Worm (Caenorhabditis elegans): Measurements from ENCODE around the gene lgc-18.

DNA sequence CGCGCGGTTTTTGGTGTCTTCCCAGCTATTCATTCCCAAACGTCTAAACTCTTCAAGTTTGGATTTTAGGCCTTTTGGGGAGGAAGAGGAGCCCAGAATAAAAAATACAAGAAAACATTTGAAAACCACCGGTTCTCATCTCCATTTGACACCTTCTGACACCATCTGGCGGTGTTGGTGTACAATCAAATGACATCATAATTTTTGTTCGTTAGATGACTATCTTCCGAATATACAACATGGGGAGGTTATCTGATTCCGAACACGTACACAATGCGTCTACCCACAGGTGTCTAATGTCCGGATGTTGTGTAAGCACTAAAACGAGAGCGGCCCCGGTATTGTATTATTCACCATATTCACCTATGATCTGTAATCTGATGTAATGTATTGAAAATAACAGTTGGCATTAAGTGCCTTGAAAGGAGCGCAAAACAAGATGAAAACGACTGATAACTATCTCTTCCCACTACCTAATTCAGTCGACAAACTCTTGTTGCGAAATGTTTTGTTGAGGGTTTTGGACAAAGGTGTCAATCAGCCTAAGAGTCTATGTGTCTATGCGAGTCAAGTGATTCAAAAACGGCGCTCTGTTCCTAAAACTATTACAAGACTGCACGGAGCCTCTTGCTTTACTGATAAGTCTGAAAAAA, 47.2 kb downstream of the lgc-18 start:
- no peak for TF ChIP-seq zag-1 (tag; optimal IDR thresholded peaks at IDR 0.05)
- no peak for TF ChIP-seq unc-62 (GFP tag; optimal IDR thresholded peaks at IDR 0.05)
- TF ChIP-seq ztf-11 (tag; optimal IDR thresholded peaks at IDR 0.05): no peak
- TF ChIP-seq peb-1 (tag; optimal IDR thresholded peaks at IDR 0.05): no peak
- no peak for TF ChIP-seq mab-5 (tag; optimal IDR thresholded peaks at IDR 0.05)

Data from whole organism, L2 larva.